Worm (Caenorhabditis elegans) whole organism, young adult: Measurements from ENCODE around the gene R11D1.10.

Experiments
- B0035.1 ChIP-seq: sonication (generic microtip); optimal IDR thresholded peaks from 2 replicates; lab custom pipeline; 2016; ENCODE audit warnings: missing genetic modification characterization, mild to moderate bottlenecking, missing compliant biosample characterization, missing genotype, missing genetic modification reagents
- B0336.3 ChIP-seq: fragments of 200-800 bp; sonication (Bioruptor generic); IDR thresholded peaks from 2 replicates; pipeline ENCODE4 v1.3.6; 2022; ENCODE audit warnings: missing genetic modification characterization, missing compliant biosample characterization
- C06A6.2 ChIP-seq: fragments of 200-800 bp; sonication (Bioruptor generic); conservative IDR thresholded peaks from 2 replicates; pipeline ENCODE4 v1.3.6; 2022; ENCODE audit warnings: missing genetic modification characterization, missing compliant biosample characterization
- C17E4.6 ChIP-seq: fragments of 200-800 bp; sonication (Bioruptor generic); IDR thresholded peaks from 2 replicates; pipeline ENCODE4 v1.3.6; 2022; ENCODE audit warnings: missing genetic modification reagents, missing genetic modification characterization, missing compliant biosample characterization
- F10E7.11 ChIP-seq: sonication (generic microtip); optimal IDR thresholded peaks from 2 replicates; lab custom pipeline; 2017; ENCODE audit warnings: mild to moderate bottlenecking, missing genetic modification characterization, moderate library complexity, missing compliant biosample characterization
- F55B11.4 ChIP-seq: sonication (generic microtip); optimal IDR thresholded peaks from 2 replicates; lab custom pipeline; 2016; ENCODE audit warnings: missing compliant biosample characterization, missing genetic modification characterization, borderline replicate concordance; ENCODE audit not compliant: insufficient read depth
- F57A8.1 ChIP-seq: fragments of 200-800 bp; sonication (Bioruptor generic); optimal IDR thresholded peaks from 2 replicates; lab custom pipeline; 2018; ENCODE audit warnings: mild to moderate bottlenecking, missing genetic modification characterization, moderate library complexity, missing compliant biosample characterization
- K12H6.12 ChIP-seq: fragments of 200-800 bp; sonication (Bioruptor generic); optimal IDR thresholded peaks from 2 replicates; lab custom pipeline; 2018; ENCODE audit warnings: mild to moderate bottlenecking, missing genetic modification characterization, missing compliant biosample characterization
- Y95B8A.8 ChIP-seq: fragments of 200-800 bp; sonication (Bioruptor generic); IDR thresholded peaks from 2 replicates; pipeline ENCODE4 v1.3.6; 2022; ENCODE audit warnings: missing genetic modification reagents, missing genetic modification characterization, missing compliant biosample characterization
- ama-1 ChIP-seq, 3 experiments: fragments of 150-350 bp in 1 of 3; sonication (generic microtip) in 2 of 3; optimal IDR thresholded peaks; 2 replicates each; lab custom pipeline; 2014 to 2018; ENCODE audit warnings: missing biosample characterization in 2 of 3, missing genetic modification characterization in 2 of 3, missing genetic modification reagents in 2 of 3
- aptf-3 ChIP-seq: fragments of 200-800 bp; sonication (Bioruptor generic); IDR thresholded peaks from 2 replicates; pipeline ENCODE4 v1.3.6; 2022; ENCODE audit warnings: missing genetic modification characterization, missing compliant biosample characterization
- bed-1 ChIP-seq: fragments of 200-800 bp; sonication (Bioruptor generic); IDR thresholded peaks from 2 replicates; pipeline ENCODE4 v1.3.6; 2022; ENCODE audit warnings: missing genetic modification reagents, missing genetic modification characterization, missing compliant biosample characterization
- egl-44 ChIP-seq: fragments of 200-800 bp; sonication (Bioruptor generic); IDR thresholded peaks from 2 replicates; pipeline ENCODE4 v1.3.6; 2022; ENCODE audit warnings: missing genetic modification reagents, missing genetic modification characterization, missing compliant biosample characterization
- fkh-3 ChIP-seq: sonication (generic microtip); optimal IDR thresholded peaks from 2 replicates; lab custom pipeline; 2016; ENCODE audit warnings: mild to moderate bottlenecking, missing genetic modification characterization, missing compliant biosample characterization
- gei-17 ChIP-seq: fragments of 200-800 bp; sonication (Bioruptor generic); optimal IDR thresholded peaks from 2 replicates; lab custom pipeline; 2018; ENCODE audit warnings: mild to moderate bottlenecking, missing genetic modification characterization, missing compliant biosample characterization
- him-1 ChIP-seq: sonication (generic microtip); optimal IDR thresholded peaks from 2 replicates; lab custom pipeline; 2016; ENCODE audit warnings: missing genotype, missing genetic modification reagents, missing genetic modification characterization, missing compliant biosample characterization
- hrde-1 ChIP-seq: sonication (generic microtip); optimal IDR thresholded peaks from 2 replicates; lab custom pipeline; 2016; ENCODE audit warnings: missing genetic modification characterization, mild to moderate bottlenecking, missing compliant biosample characterization, moderate library complexity, missing genotype, missing genetic modification reagents, borderline replicate concordance
- let-526 ChIP-seq: fragments of 200-800 bp; sonication (Bioruptor generic); IDR thresholded peaks from 2 replicates; pipeline ENCODE4 v1.3.6; 2022; ENCODE audit warnings: missing genetic modification reagents, missing genetic modification characterization, missing compliant biosample characterization
- lin-35 ChIP-seq, 3 experiments: fragments of 150-350 bp in 2 of 3; sonication (generic microtip) in 1 of 3; optimal IDR thresholded peaks; 2 replicates each; lab custom pipeline; 2014 to 2018; ENCODE audit warnings: missing biosample characterization in 3 of 3, missing genetic modification characterization in 3 of 3, missing genetic modification reagents in 3 of 3
- lin-40 ChIP-seq: sonication (generic microtip); optimal IDR thresholded peaks from 2 replicates; lab custom pipeline; 2016; ENCODE audit warnings: missing genetic modification characterization, mild to moderate bottlenecking, missing compliant biosample characterization, missing genotype, missing genetic modification reagents
- madf-6 ChIP-seq: fragments of 200-800 bp; sonication (Bioruptor generic); IDR thresholded peaks from 2 replicates; pipeline ENCODE4 v1.3.6; 2022; ENCODE audit warnings: missing genetic modification reagents, missing genetic modification characterization, missing compliant biosample characterization
- madf-8 ChIP-seq: fragments of 200-800 bp; sonication (Bioruptor generic); conservative IDR thresholded peaks from 2 replicates; pipeline ENCODE4 v1.3.6; 2022; ENCODE audit warnings: missing genetic modification reagents, missing genetic modification characterization, missing compliant biosample characterization
- nfya-1 ChIP-seq: sonication (generic microtip); optimal IDR thresholded peaks from 2 replicates; lab custom pipeline; 2017; ENCODE audit warnings: antibody characterized with exemption, missing compliant biosample characterization, missing genetic modification characterization, borderline replicate concordance; ENCODE audit not compliant: insufficient read depth
- nfyb-1 ChIP-seq: fragments of 200-800 bp; sonication (Bioruptor generic); IDR thresholded peaks from 2 replicates; pipeline ENCODE4 v1.3.6; 2022; ENCODE audit warnings: missing genetic modification reagents, missing genetic modification characterization, missing compliant biosample characterization
- nhr-90 ChIP-seq: sonication (generic microtip); optimal IDR thresholded peaks from 2 replicates; lab custom pipeline; 2016; ENCODE audit warnings: missing genotype, mild to moderate bottlenecking, missing genetic modification characterization, missing compliant biosample characterization
- snpc-1.3 ChIP-seq: sonication (generic microtip); optimal IDR thresholded peaks from 2 replicates; lab custom pipeline; 2017; ENCODE audit warnings: missing genetic modification characterization, mild to moderate bottlenecking, missing compliant biosample characterization, antibody characterized with exemption, moderate library complexity, missing genotype, missing genetic modification reagents; ENCODE audit not compliant: insufficient read depth
- sptf-2 ChIP-seq: fragments of 200-800 bp; sonication (Bioruptor generic); optimal IDR thresholded peaks from 2 replicates; lab custom pipeline; 2018; ENCODE audit warnings: mild to moderate bottlenecking, missing genetic modification characterization, missing compliant biosample characterization
- tlf-1 ChIP-seq: fragments of 200-800 bp; sonication (Bioruptor generic); optimal IDR thresholded peaks from 2 replicates; lab custom pipeline; 2018; ENCODE audit warnings: mild to moderate bottlenecking, missing genetic modification characterization, missing compliant biosample characterization
- ztf-22 ChIP-seq: fragments of 200-800 bp; sonication (Bioruptor generic); optimal IDR thresholded peaks from 2 replicates; lab custom pipeline; 2018; ENCODE audit warnings: mild to moderate bottlenecking, missing genetic modification characterization, moderate library complexity, missing compliant biosample characterization

Gene R11D1.10

ce11 chrV:12780248-12780647 lies 50.9 kb downstream of the R11D1.10 start (continued):
- TF ChIP-seq snpc-1.3 (tag; lab: Kevin White, UChicago) = peak; percentile 69
- 0 out of 2 replicates have a peak, but pooled peaks have one; percentile 21 for TF ChIP-seq C17E4.6 (GFP tag; lab: Robert Waterston, UW)
- no peak for TF ChIP-seq F55B11.4 (tag; lab: Kevin White, UChicago)
- peak; percentile 21 for TF ChIP-seq ztf-22
- no peak for TF ChIP-seq madf-8 (GFP tag; lab: Robert Waterston, UW)
- TF ChIP-seq egl-44 (GFP tag; lab: Robert Waterston, UW) = no peak; the same call in 1 of the 2 replicates
- TF ChIP-seq lin-40 (tag; lab: Kevin White, UChicago) = peak; percentile 14
- TF ChIP-seq B0035.1 (tag; lab: Kevin White, UChicago) = no peak
- TF ChIP-seq nfyb-1 (GFP tag; lab: Robert Waterston, UW) = peak; percentile 75
- TF ChIP-seq B0336.3 = no peak
- TF ChIP-seq ama-1 (optimal IDR thresholded peaks at IDR 0.05; lab: Kevin White, UChicago) = no peak
- TF ChIP-seq ama-1 (GFP tag; optimal IDR thresholded peaks at IDR 0.05; lab: Kevin White, UChicago) = peak in 1 of 2 experiments; percentile 76
- peak; percentile 44 for TF ChIP-seq K12H6.12 (tag; lab: Kevin White, UChicago)
- TF ChIP-seq gei-17 (GFP tag; lab: Kevin White, UChicago) = peak; percentile 13
- no peak for TF ChIP-seq hrde-1 (tag; lab: Kevin White, UChicago)
- TF ChIP-seq aptf-3 (GFP tag; lab: Robert Waterston, UW) = 0 out of 2 replicates have a peak, but pooled peaks have one; percentile 26
- no peak for TF ChIP-seq bed-1
- no peak for TF ChIP-seq madf-6 (GFP tag; lab: Robert Waterston, UW)
- no peak for TF ChIP-seq nfya-1 (tag; lab: Kevin White, UChicago)
- TF ChIP-seq tlf-1 (GFP tag; lab: Kevin White, UChicago) = no peak
- peak; percentile 60; the same call in 1 of the 2 replicates for TF ChIP-seq let-526 (GFP tag; lab: Robert Waterston, UW)
- no peak for TF ChIP-seq F10E7.11 (tag; lab: Kevin White, UChicago)
- no peak for TF ChIP-seq lin-35 (GFP tag; optimal IDR thresholded peaks at IDR 0.05; lab: Kevin White, UChicago)
- peak; percentile 68 for TF ChIP-seq F57A8.1 (GFP tag; lab: Kevin White, UChicago)
- peak; percentile 33; the same call in 1 of the 2 replicates for TF ChIP-seq Y95B8A.8 (GFP tag; lab: Robert Waterston, UW)
- peak; percentile 76 for TF ChIP-seq him-1
- no peak for TF ChIP-seq fkh-3 (tag; lab: Kevin White, UChicago)
- TF ChIP-seq sptf-2 (GFP tag; lab: Kevin White, UChicago) = peak; percentile 59
- TF ChIP-seq C06A6.2 (GFP tag; lab: Robert Waterston, UW) = no peak
- peak; percentile 75 for TF ChIP-seq nhr-90
